Worm (Caenorhabditis elegans): ENCODE measurements around the gene srbc-30.

DNA sequence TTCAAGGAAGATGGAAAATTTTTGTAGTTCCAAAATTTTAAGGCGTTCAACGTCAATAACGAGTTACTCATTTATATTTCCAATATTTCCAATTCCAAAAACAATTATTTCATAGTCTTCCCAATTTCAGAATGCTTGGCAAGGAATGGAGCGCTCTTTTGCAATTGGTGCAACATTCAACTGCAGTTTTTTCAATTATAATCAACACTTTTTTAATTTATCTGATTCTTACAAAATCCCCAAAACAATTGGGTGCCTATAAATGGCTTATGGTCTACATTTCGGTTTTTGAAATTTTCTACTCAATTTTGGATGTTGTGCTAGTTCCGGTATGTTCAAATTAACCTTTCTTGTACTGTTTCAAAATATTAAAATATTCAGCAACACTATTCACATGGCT, 27.4 kb upstream of the srbc-30 start, which contains the start of gene str-225:
- TF ChIP-seq nhr-42 (GFP tag; IDR thresholded peaks at IDR 0.05) (no peak), daf-12 (tag; optimal IDR thresholded peaks at IDR 0.05) (no peak), lin-29 (GFP tag; IDR thresholded peaks at IDR 0.05) (no peak), aha-1 (tag) (no peak), nhr-76 (tag; optimal IDR thresholded peaks at IDR 0.05) (no peak), unc-130 (GFP tag; optimal IDR thresholded peaks at IDR 0.05) (no peak), nhr-25 (tag; optimal IDR thresholded peaks at IDR 0.05; ENCODE audit: borderline replicate concordance, insufficient read depth) (no peak), ctbp-1 (GFP tag; IDR thresholded peaks at IDR 0.05) (no peak)
